Fruit fly (Drosophila melanogaster): ENCODE data around the gene blp.

Gene blp

dm6 chr3R:15973488-15973975 is 39.9 kb downstream of the blp start:
- peak; percentile 99 for TF ChIP-seq psq (GFP tag; optimal IDR thresholded peaks at IDR 0.05)
- no peak for TF ChIP-seq foxo (GFP tag; optimal IDR thresholded peaks at IDR 0.05)
- no peak for TF ChIP-seq tai (GFP tag; optimal IDR thresholded peaks at IDR 0.05)
- TF ChIP-seq jim (GFP tag; optimal IDR thresholded peaks at IDR 0.05) = no peak
- peak; percentile 92 for TF ChIP-seq Vsx2 (GFP tag; optimal IDR thresholded peaks at IDR 0.05; ENCODE audit: partially characterized antibody)
- TF ChIP-seq dl (GFP tag; optimal IDR thresholded peaks at IDR 0.05; ENCODE audit: insufficient read depth in 1 of 2, partially characterized antibody in 2 of 2) = peak; percentile 85 to 95
- TF ChIP-seq Dif (GFP tag; optimal IDR thresholded peaks at IDR 0.05; ENCODE audit: partially characterized antibody) = peak; percentile 98
- TF ChIP-seq CG9705 (GFP tag; optimal IDR thresholded peaks at IDR 0.05) = no peak
- TF ChIP-seq Sp1 (GFP tag; optimal IDR thresholded peaks at IDR 0.05) = peak; percentile 29

- TF ChIP-seq CG9705 (GFP tag; optimal IDR thresholded peaks at IDR 0.05) (peak; percentile 1), sage (GFP tag; optimal IDR thresholded peaks at IDR 0.05) (no peak), foxo (GFP tag; optimal IDR thresholded peaks at IDR 0.05) (peak; percentile 9 to 85), dmrt93B (GFP tag; optimal IDR thresholded peaks at IDR 0.05) (peak; percentile 37), usp (GFP tag; optimal IDR thresholded peaks at IDR 0.05) (no peak), CG32264 (GFP tag; optimal IDR thresholded peaks at IDR 0.05) (peak; percentile 29), lola (GFP tag; optimal IDR thresholded peaks at IDR 0.05) (no peak), CrebA (GFP tag; optimal IDR thresholded peaks at IDR 0.05; ENCODE audit: borderline replicate concordance) (no peak), fru (GFP tag; optimal IDR thresholded peaks at IDR 0.05) (peak; percentile 84), woc (GFP tag; optimal IDR thresholded peaks at IDR 0.05) (peak; percentile 33), sv (GFP tag; optimal IDR thresholded peaks at IDR 0.05) (peak; percentile 66), dl (GFP tag; optimal IDR thresholded peaks at IDR 0.05; ENCODE audit: insufficient read depth in 1 of 2, partially characterized antibody in 2 of 2) (no peak), Dif (GFP tag; optimal IDR thresholded peaks at IDR 0.05; ENCODE audit: partially characterized antibody) (no peak), Jra (GFP tag; optimal IDR thresholded peaks at IDR 0.05) (peak; percentile 37), Hnf4 (GFP tag; optimal IDR thresholded peaks at IDR 0.05) (peak; percentile 63), rgr (GFP tag; optimal IDR thresholded peaks at IDR 0.05) (peak; percentile 80), br (GFP tag; optimal IDR thresholded peaks at IDR 0.05) (peak; percentile 74), Hr83 (GFP tag; optimal IDR thresholded peaks at IDR 0.05; ENCODE audit: poor library complexity, severe bottlenecking) (peak; percentile 37), pan (optimal IDR thresholded peaks at IDR 0.05) (no peak), HLH106 (tag; optimal IDR thresholded peaks at IDR 0.05) (peak; percentile 79), OdsH (GFP tag; optimal IDR thresholded peaks at IDR 0.05) (peak; percentile 69), ey (GFP tag; optimal IDR thresholded peaks at IDR 0.05) (peak; percentile 84), Sp1 (GFP tag; optimal IDR thresholded peaks at IDR 0.05) (peak; percentile 53), h (GFP tag; optimal IDR thresholded peaks at IDR 0.05) (peak; percentile 85), Mio (GFP tag; optimal IDR thresholded peaks at IDR 0.05) (peak; percentile 16)
These were observed 40.6 kb downstream of the blp start for dm6 chr3R:15974235-15974634.

- TF ChIP-seq br (GFP tag; optimal IDR thresholded peaks at IDR 0.05) (no peak), psq (GFP tag; optimal IDR thresholded peaks at IDR 0.05) (no peak), sage (GFP tag; optimal IDR thresholded peaks at IDR 0.05) (no peak), Rel (GFP tag; optimal IDR thresholded peaks at IDR 0.05) (no peak), Rel (tag; optimal IDR thresholded peaks at IDR 0.05) (no peak), tai (GFP tag; optimal IDR thresholded peaks at IDR 0.05) (no peak), HLH106 (tag; optimal IDR thresholded peaks at IDR 0.05) (no peak), dl (GFP tag; optimal IDR thresholded peaks at IDR 0.05; ENCODE audit: insufficient read depth in 1 of 2, partially characterized antibody in 2 of 2) (no peak), pan (optimal IDR thresholded peaks at IDR 0.05) (no peak), CG32264 (GFP tag; optimal IDR thresholded peaks at IDR 0.05) (no peak), Sp1 (GFP tag; optimal IDR thresholded peaks at IDR 0.05) (no peak), Vsx2 (GFP tag; optimal IDR thresholded peaks at IDR 0.05; ENCODE audit: partially characterized antibody) (no peak), foxo (GFP tag; optimal IDR thresholded peaks at IDR 0.05) (no peak), lola (GFP tag; optimal IDR thresholded peaks at IDR 0.05) (no peak), jim (GFP tag; optimal IDR thresholded peaks at IDR 0.05) (no peak), GATAd (GFP tag; optimal IDR thresholded peaks at IDR 0.05) (no peak), OdsH (GFP tag; optimal IDR thresholded peaks at IDR 0.05) (no peak), woc (GFP tag; optimal IDR thresholded peaks at IDR 0.05) (no peak), Dfd (GFP tag; optimal IDR thresholded peaks at IDR 0.05) (no peak), Abd-B (GFP tag; optimal IDR thresholded peaks at IDR 0.05) (no peak)
These were observed 41.5 kb downstream of the blp start for dm6 chr3R:15975170-15975569.
